Worm (Caenorhabditis elegans) whole organism, mixed stage, embryonic: ENCODE measurements around the gene cth-1.

Experiments
- M03D4.4 ChIP-seq: sonication (generic microtip); optimal IDR thresholded peaks from 2 replicates; lab custom pipeline; 2017; ENCODE audit warnings: mild to moderate bottlenecking, missing genetic modification characterization, missing compliant biosample characterization
- bed-3 ChIP-seq: fragments of 200-800 bp; sonication (Bioruptor generic); optimal IDR thresholded peaks from 3 replicates; lab custom pipeline; 2018; ENCODE audit warnings: mild to moderate bottlenecking, missing genetic modification characterization, moderate library complexity, missing compliant biosample characterization
- blmp-1 ChIP-seq: fragments of 150-350 bp; optimal IDR thresholded peaks from 2 replicates; lab custom pipeline; 2014; ENCODE audit warnings: missing biosample characterization, missing genetic modification characterization
- ceh-39 ChIP-seq: fragments of 150-350 bp; optimal IDR thresholded peaks from 2 replicates; lab custom pipeline; 2014; ENCODE audit warnings: missing biosample characterization, missing genetic modification characterization
- ceh-43 ChIP-seq: fragments of 200-800 bp; sonication (Bioruptor generic); optimal IDR thresholded peaks from 2 replicates; lab custom pipeline; 2018; ENCODE audit warnings: mild to moderate bottlenecking, missing genetic modification characterization, moderate library complexity, missing compliant biosample characterization
- ceh-83 ChIP-seq: fragments of 200-800 bp; sonication (Bioruptor generic); optimal IDR thresholded peaks from 2 replicates; lab custom pipeline; 2018; ENCODE audit warnings: mild to moderate bottlenecking, missing genetic modification characterization, missing compliant biosample characterization
- ces-1 ChIP-seq: fragments of 150-350 bp; optimal IDR thresholded peaks from 2 replicates; lab custom pipeline; 2014; ENCODE audit warnings: missing biosample characterization, missing genetic modification reagents, missing genetic modification characterization
- cnd-1 ChIP-seq: fragments of 200-800 bp; sonication (Bioruptor generic); optimal IDR thresholded peaks from 2 replicates; lab custom pipeline; 2018; ENCODE audit warnings: mild to moderate bottlenecking, missing genetic modification characterization, missing compliant biosample characterization
- drap-1 ChIP-seq: fragments of 200-800 bp; sonication (Bioruptor generic); optimal IDR thresholded peaks from 3 replicates; lab custom pipeline; 2018; ENCODE audit warnings: mild to moderate bottlenecking, missing genetic modification characterization, missing compliant biosample characterization
- elt-1 ChIP-seq: sonication (generic microtip); optimal IDR thresholded peaks from 2 replicates; lab custom pipeline; 2017; ENCODE audit warnings: missing genetic modification characterization, mild to moderate bottlenecking, missing compliant biosample characterization, antibody characterized with exemption, moderate library complexity, borderline replicate concordance; ENCODE audit not compliant: insufficient read depth
- elt-3 ChIP-seq: fragments of 150-350 bp; optimal IDR thresholded peaks from 2 replicates; lab custom pipeline; 2014; ENCODE audit warnings: missing biosample characterization, missing genetic modification characterization
- flh-1 ChIP-seq: fragments of 200-800 bp; sonication (Bioruptor generic); optimal IDR thresholded peaks from 2 replicates; lab custom pipeline; 2018; ENCODE audit warnings: mild to moderate bottlenecking, missing genetic modification characterization, moderate library complexity, missing compliant biosample characterization
- ham-2 ChIP-seq: fragments of 200-800 bp; sonication (Bioruptor generic); optimal IDR thresholded peaks from 2 replicates; lab custom pipeline; 2018; ENCODE audit warnings: mild to moderate bottlenecking, missing genetic modification characterization, missing compliant biosample characterization
- hlh-1 ChIP-seq: fragments of 150-350 bp; optimal IDR thresholded peaks from 2 replicates; lab custom pipeline; 2014; ENCODE audit warnings: missing biosample characterization, missing genetic modification reagents, missing genetic modification characterization
- lin-13 ChIP-seq: fragments of 150-350 bp; optimal IDR thresholded peaks from 2 replicates; lab custom pipeline; 2014; ENCODE audit warnings: missing biosample characterization, missing genetic modification characterization
- lin-32 ChIP-seq: fragments of 200-800 bp; sonication (Bioruptor generic); optimal IDR thresholded peaks from 2 replicates; lab custom pipeline; 2018; ENCODE audit warnings: mild to moderate bottlenecking, missing genetic modification characterization, missing compliant biosample characterization
- lsy-2 ChIP-seq: fragments of 150-350 bp; optimal IDR thresholded peaks from 2 replicates; lab custom pipeline; 2014; ENCODE audit warnings: missing biosample characterization, missing genetic modification characterization
- mab-5 ChIP-seq: fragments of 150-350 bp; optimal IDR thresholded peaks from 2 replicates; lab custom pipeline; 2014; ENCODE audit warnings: missing biosample characterization, missing genetic modification characterization
- mep-1 ChIP-seq: fragments of 150-350 bp; optimal IDR thresholded peaks from 2 replicates; lab custom pipeline; 2017; ENCODE audit warnings: missing biosample characterization, missing genetic modification reagents, missing genetic modification characterization, inconsistent platforms
- nhr-237 ChIP-seq: fragments of 150-350 bp; optimal IDR thresholded peaks from 2 replicates; lab custom pipeline; 2014; ENCODE audit warnings: missing biosample characterization, missing genetic modification characterization
- nhr-28 ChIP-seq: fragments of 150-350 bp; optimal IDR thresholded peaks from 2 replicates; lab custom pipeline; 2014; ENCODE audit warnings: missing biosample characterization, missing genetic modification characterization
- sem-2 ChIP-seq: fragments of 200-800 bp; sonication (Bioruptor generic); optimal IDR thresholded peaks from 2 replicates; lab custom pipeline; 2018; ENCODE audit warnings: mild to moderate bottlenecking, missing genetic modification characterization, missing compliant biosample characterization
- snpc-4 ChIP-seq: fragments of 150-350 bp; optimal IDR thresholded peaks from 2 replicates; lab custom pipeline; 2014; ENCODE audit warnings: missing biosample characterization, missing genetic modification characterization
- sptf-1 ChIP-seq: sonication (generic microtip); optimal IDR thresholded peaks from 2 replicates; lab custom pipeline; 2017; ENCODE audit warnings: mild to moderate bottlenecking, missing genetic modification characterization, moderate library complexity, missing compliant biosample characterization
- tbx-8 ChIP-seq: fragments of 200-800 bp; sonication (Bioruptor generic); optimal IDR thresholded peaks from 2 replicates; lab custom pipeline; 2018; ENCODE audit warnings: mild to moderate bottlenecking, missing genetic modification characterization, moderate library complexity, missing compliant biosample characterization
- unc-120 ChIP-seq: sonication (generic microtip); optimal IDR thresholded peaks from 2 replicates; lab custom pipeline; 2017; ENCODE audit warnings: missing genetic modification characterization, missing compliant biosample characterization; ENCODE audit not compliant: poor library complexity, severe bottlenecking
- unc-39 ChIP-seq: fragments of 150-350 bp; optimal IDR thresholded peaks from 2 replicates; lab custom pipeline; 2014; ENCODE audit warnings: missing biosample characterization, missing genetic modification characterization
- unc-62 ChIP-seq: fragments of 150-350 bp; optimal IDR thresholded peaks from 2 replicates; lab custom pipeline; 2014; ENCODE audit warnings: missing biosample characterization, missing genetic modification reagents, missing genetic modification characterization
- zip-8 ChIP-seq: fragments of 150-350 bp; optimal IDR thresholded peaks from 2 replicates; lab custom pipeline; 2014; ENCODE audit warnings: missing biosample characterization, missing genetic modification characterization
- ztf-11 ChIP-seq: fragments of 150-350 bp; optimal IDR thresholded peaks from 2 replicates; lab custom pipeline; 2014; ENCODE audit warnings: missing biosample characterization, missing genetic modification characterization

Gene cth-1

DNA sequence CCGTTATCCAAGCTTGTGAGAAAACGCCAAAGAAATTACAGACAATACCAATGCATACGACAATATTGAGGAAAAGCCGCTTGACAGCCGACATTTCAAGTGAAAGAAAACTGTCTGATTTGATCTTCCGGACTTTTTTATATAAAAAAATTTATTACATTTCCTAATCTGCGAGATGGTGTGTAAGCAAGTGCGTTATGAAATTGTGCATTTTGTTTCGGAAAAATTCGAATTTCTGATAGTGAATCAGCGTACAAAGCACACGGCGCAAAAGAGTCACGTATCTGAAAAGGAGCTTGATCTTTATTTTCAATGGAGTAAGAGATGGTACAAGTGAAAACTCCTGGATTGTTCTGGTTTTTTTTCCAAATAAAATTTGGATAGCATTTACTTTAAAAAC is 40.6 kb downstream of the cth-1 start, which contains the start of gene clc-32:
TSS of gene clc-32 (minus strand) at position 101 of the 400 bp plus-strand sequence.
- TF ChIP-seq hlh-1 (tag; lab: Kevin White, UChicago): no peak
- TF ChIP-seq blmp-1: no peak
- TF ChIP-seq nhr-28 (tag; lab: Kevin White, UChicago): no peak
- TF ChIP-seq tbx-8 (GFP tag; lab: Kevin White, UChicago): no peak
- no peak for TF ChIP-seq M03D4.4 (tag; lab: Kevin White, UChicago)
- TF ChIP-seq elt-1: no peak
- no peak for TF ChIP-seq flh-1 (GFP tag; lab: Kevin White, UChicago)
- no peak for TF ChIP-seq zip-8 (tag; lab: Kevin White, UChicago)
- TF ChIP-seq cnd-1 (tag; lab: Kevin White, UChicago): no peak
- TF ChIP-seq unc-39 (tag; lab: Kevin White, UChicago): no peak
- TF ChIP-seq lsy-2 (tag; lab: Kevin White, UChicago): no peak
- TF ChIP-seq lin-32 (GFP tag; lab: Kevin White, UChicago): no peak
- TF ChIP-seq ztf-11: no peak

DNA sequence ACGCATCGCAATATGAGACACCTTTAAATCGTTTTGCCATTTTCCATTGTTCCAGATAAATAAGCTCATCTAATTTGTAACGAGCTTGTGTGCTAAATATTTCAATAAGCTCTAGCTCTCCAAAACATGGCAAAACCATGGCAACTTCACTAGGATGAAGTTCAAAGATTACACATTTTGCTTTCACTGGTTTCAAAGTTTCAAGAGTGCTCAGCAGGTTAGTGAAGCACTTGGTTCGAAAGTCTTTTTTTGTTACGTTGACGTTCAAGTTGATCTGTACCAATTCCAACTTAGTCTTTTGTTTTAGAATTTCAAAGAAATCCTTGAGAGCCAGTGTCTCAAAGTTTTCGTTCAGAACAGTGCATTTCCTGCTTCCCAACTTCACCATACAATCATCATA is 41.9 kb downstream of the cth-1 start, which contains the start of gene fbxa-18:
TSS of gene fbxa-18 (plus strand) at position 301 of the 400 bp plus-strand sequence.
- TF ChIP-seq M03D4.4 (tag; lab: Kevin White, UChicago) (no peak), flh-1 (GFP tag; lab: Kevin White, UChicago) (no peak), hlh-1 (tag; lab: Kevin White, UChicago) (no peak), bed-3 (GFP tag; lab: Kevin White, UChicago) (no peak), nhr-237 (tag; lab: Kevin White, UChicago) (no peak), sem-2 (no peak), nhr-28 (tag; lab: Kevin White, UChicago) (no peak), lsy-2 (tag; lab: Kevin White, UChicago) (no peak), ceh-39 (tag; lab: Kevin White, UChicago) (no peak), elt-3 (tag; lab: Kevin White, UChicago) (no peak), unc-120 (tag; lab: Kevin White, UChicago) (no peak), mab-5 (tag; lab: Kevin White, UChicago) (no peak)

DNA sequence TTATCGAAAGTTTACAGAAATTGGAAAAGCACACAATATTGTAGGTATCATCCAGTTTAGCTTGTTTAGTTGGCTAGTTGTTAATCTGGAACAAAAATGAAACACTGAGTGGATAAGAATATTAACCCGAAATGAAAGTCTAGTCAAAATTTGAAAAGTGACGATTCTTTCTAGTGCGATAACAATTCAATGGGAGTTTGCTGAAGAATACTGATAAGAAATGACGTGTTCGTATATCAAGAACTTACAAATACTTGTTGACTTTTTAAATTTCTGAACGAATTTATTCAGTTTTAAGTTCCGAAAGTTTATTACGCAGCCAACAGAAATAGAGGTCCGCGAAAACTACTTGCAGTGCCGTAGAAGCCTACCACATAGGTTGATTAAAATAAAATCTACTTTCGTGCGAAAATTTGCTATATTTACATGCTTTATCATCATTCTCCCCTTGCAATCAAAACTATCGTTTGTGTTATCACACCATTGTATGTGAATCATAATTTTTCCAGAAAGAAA is 42.6 kb downstream of the cth-1 start, which contains the start of gene fbxa-88:
TSS of gene fbxa-88 (minus strand) at position 51 of the 516 bp plus-strand sequence.
- TF ChIP-seq mab-5 (tag; lab: Kevin White, UChicago) (no peak), snpc-4 (tag; lab: Kevin White, UChicago) (no peak), M03D4.4 (tag; lab: Kevin White, UChicago) (no peak), nhr-28 (tag; lab: Kevin White, UChicago) (no peak), unc-39 (tag; lab: Kevin White, UChicago) (no peak), unc-62 (GFP tag; lab: Kevin White, UChicago) (no peak), elt-1 (no peak), cnd-1 (tag; lab: Kevin White, UChicago) (no peak), sptf-1 (no peak), ces-1 (GFP tag; lab: Kevin White, UChicago) (no peak), bed-3 (GFP tag; lab: Kevin White, UChicago) (no peak), drap-1 (no peak), ceh-43 (no peak), ceh-83 (no peak), mep-1 (tag; lab: Kevin White, UChicago) (no peak), elt-3 (tag; lab: Kevin White, UChicago) (no peak), ham-2 (GFP tag; lab: Kevin White, UChicago) (no peak), lin-32 (GFP tag; lab: Kevin White, UChicago) (no peak), flh-1 (GFP tag; lab: Kevin White, UChicago) (no peak)

DNA sequence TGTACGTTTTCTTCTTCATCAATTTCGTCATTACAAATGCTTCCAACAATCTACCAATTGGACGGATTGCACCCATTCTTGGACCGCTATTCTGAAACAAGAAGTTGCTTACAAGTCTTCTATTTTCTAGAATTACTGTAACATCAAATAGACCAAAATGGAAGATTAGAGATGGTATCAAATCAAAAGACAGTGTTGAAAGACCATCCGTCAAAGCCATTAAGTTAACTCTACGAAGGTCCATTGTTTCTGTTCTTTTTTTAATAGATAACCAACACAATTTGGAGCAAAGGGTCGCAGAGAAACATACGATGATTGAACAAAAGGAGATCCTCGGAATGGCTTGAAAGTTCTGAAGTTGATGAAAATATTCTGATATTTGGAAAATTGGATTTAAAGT is 44.5 kb downstream of the cth-1 start:
- TF ChIP-seq nhr-28 (tag; lab: Kevin White, UChicago): no peak
- TF ChIP-seq unc-62 (GFP tag; lab: Kevin White, UChicago): no peak
- no peak for TF ChIP-seq lin-32 (GFP tag; lab: Kevin White, UChicago)
- TF ChIP-seq mep-1 (tag; lab: Kevin White, UChicago): no peak
- TF ChIP-seq cnd-1 (tag; lab: Kevin White, UChicago): no peak
- TF ChIP-seq snpc-4 (tag; lab: Kevin White, UChicago): no peak
- TF ChIP-seq hlh-1 (tag; lab: Kevin White, UChicago): no peak
- no peak for TF ChIP-seq lsy-2 (tag; lab: Kevin White, UChicago)

DNA sequence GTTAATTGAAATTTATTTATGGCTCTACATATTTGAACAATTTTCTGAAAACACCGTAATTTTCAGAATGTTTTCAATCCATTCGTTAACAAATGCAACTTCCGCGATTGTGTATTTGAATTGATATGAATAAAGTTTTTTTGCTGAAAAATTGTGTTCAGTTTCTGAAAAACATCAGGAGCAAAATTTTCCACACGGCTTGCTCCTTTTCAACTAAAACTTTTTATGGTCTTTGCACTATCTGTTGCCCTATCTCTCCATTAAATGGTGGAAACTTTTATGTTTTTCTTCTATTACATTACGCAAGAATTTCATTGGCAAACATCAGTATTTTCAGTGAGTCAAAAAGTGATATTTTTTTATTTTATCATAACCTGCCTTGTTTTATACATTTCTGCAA is 48.3 kb downstream of the cth-1 start, which contains the start of gene F10A3.4:
TSS of gene F10A3.4 (plus strand) at position 301 of the 400 bp plus-strand sequence.
- no peak for TF ChIP-seq mep-1 (tag; lab: Kevin White, UChicago)
- TF ChIP-seq tbx-8 (GFP tag; lab: Kevin White, UChicago): no peak
- TF ChIP-seq zip-8 (tag; lab: Kevin White, UChicago): no peak
- no peak for TF ChIP-seq lin-13 (tag; lab: Kevin White, UChicago)
